Worm (Caenorhabditis elegans): ENCODE measurements around the gene uaf-1.

DNA sequence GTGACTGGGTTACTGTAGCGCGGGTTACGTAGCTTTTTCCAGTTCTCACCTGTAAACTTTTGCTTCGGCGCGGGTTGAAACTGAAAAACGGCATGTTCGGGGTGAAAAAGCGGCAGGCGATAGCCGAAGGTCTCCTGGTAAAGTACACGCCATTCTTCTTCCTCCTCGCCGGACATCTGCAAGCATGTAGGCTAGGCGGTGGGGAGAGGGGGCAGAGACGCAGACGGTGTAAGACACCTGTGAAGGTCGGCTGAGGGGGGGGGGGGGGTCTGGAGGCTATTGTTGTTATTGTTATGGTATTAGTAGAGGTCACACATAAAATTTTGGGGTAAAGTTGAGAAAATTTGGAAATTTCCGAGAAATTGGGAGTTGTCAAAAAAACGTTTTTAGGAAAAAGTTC, 23.3 kb downstream of the uaf-1 start, which contains the start of gene fbxo-11.2:
- no peak for TF ChIP-seq rnt-1 (tag; optimal IDR thresholded peaks at IDR 0.05)
- no peak for TF ChIP-seq ceh-2 (tag; optimal IDR thresholded peaks at IDR 0.05)
- TF ChIP-seq T23F11.4 (GFP tag; optimal IDR thresholded peaks at IDR 0.05) = no peak
- TF ChIP-seq ets-4 (tag; optimal IDR thresholded peaks at IDR 0.05) = no peak
- TF ChIP-seq unc-42 (tag; optimal IDR thresholded peaks at IDR 0.05) = no peak
- TF ChIP-seq pha-2 (tag; optimal IDR thresholded peaks at IDR 0.05) = no peak
- no peak for TF ChIP-seq nfya-1 (tag; optimal IDR thresholded peaks at IDR 0.05)

All from whole organism, late embryonic.